Worm (Caenorhabditis elegans) whole organism, midembryonic: ENCODE measurements around the gene nob-1.

ENCODE experiments used
- T22C8.4 ChIP-seq: fragments of 200-800 bp; sonication (Bioruptor generic); IDR thresholded peaks from 2 replicates; pipeline ENCODE4 v1.3.6; 2022; ENCODE audit warnings: missing genetic modification characterization, missing compliant biosample characterization
- flt-1 ChIP-seq: fragments of 200-800 bp; sonication (Bioruptor generic); IDR thresholded peaks from 2 replicates; pipeline ENCODE4 v1.3.6; 2022; ENCODE audit warnings: missing genetic modification characterization, missing compliant biosample characterization
- med-1 ChIP-seq: sonication (generic microtip); optimal IDR thresholded peaks from 2 replicates; lab custom pipeline; 2017; ENCODE audit warnings: missing genetic modification characterization, mild to moderate bottlenecking, missing compliant biosample characterization, antibody characterized with exemption, missing genetic modification reagents; ENCODE audit not compliant: insufficient read depth
- ztf-29 ChIP-seq: fragments of 200-800 bp; sonication (Bioruptor generic); IDR thresholded peaks from 2 replicates; pipeline ENCODE4 v1.3.6; 2022; ENCODE audit warnings: missing genetic modification reagents, missing genetic modification characterization, missing compliant biosample characterization

- 0 out of 2 replicates have a peak, but pooled peaks have one; percentile 9 for TF ChIP-seq flt-1
- TF ChIP-seq med-1 (GFP tag; lab: Kevin White, UChicago), result no peak
- TF ChIP-seq ztf-29 (GFP tag; lab: Robert Waterston, UW), result peak; percentile 65; the same call in 1 of the 2 replicates
- TF ChIP-seq T22C8.4 (GFP tag; lab: Robert Waterston, UW), result no peak
These were observed 47.6 kb upstream of the nob-1 start for ce11 chrIII:12131751-12132150.
